Fruit fly (Drosophila melanogaster): ENCODE measurements around the gene Ccdc39.

The Ccdc39 gene

dm6 chr3R:4739492-4740431 is 44.8 kb downstream of the Ccdc39 start (continued):
- peak; percentile 43 for TF ChIP-seq CG33213 (GFP tag; optimal IDR thresholded peaks at IDR 0.05)
- TF ChIP-seq B-H1 (GFP tag; IDR thresholded peaks at IDR 0.05) = no peak
- no peak for TF ChIP-seq CrebB (tag; optimal IDR thresholded peaks at IDR 0.05)
- no peak for TF ChIP-seq CG14667 (GFP tag; IDR thresholded peaks at IDR 0.05)
- peak; percentile 86 for TF ChIP-seq ind (GFP tag; optimal IDR thresholded peaks at IDR 0.05)
- peak; percentile 32 for TF ChIP-seq CG2202 (tag; optimal IDR thresholded peaks at IDR 0.05)
- no peak for TF ChIP-seq Lpt (GFP tag; optimal IDR thresholded peaks at IDR 0.05)
- TF ChIP-seq unc-4 (GFP tag; IDR thresholded peaks at IDR 0.05; ENCODE audit: partially characterized antibody) = no peak
- TF ChIP-seq CG32532 (GFP tag; IDR thresholded peaks at IDR 0.05) = no peak
- peak; percentile 86 for TF ChIP-seq pnt (GFP tag; optimal IDR thresholded peaks at IDR 0.05)
- TF ChIP-seq salm (tag; optimal IDR thresholded peaks at IDR 0.05) = peak; percentile 61
- no peak for TF ChIP-seq psq (GFP tag; optimal IDR thresholded peaks at IDR 0.05)
- peak; percentile 80 for TF ChIP-seq dmrt11E (tag; optimal IDR thresholded peaks at IDR 0.05)
- peak; percentile 83 for TF ChIP-seq Med (GFP tag)
- TF ChIP-seq Awh (GFP tag; IDR thresholded peaks at IDR 0.05) = no peak
- no peak for TF ChIP-seq D (optimal IDR thresholded peaks at IDR 0.05)
- peak; percentile 89 for TF ChIP-seq D (GFP tag; optimal IDR thresholded peaks at IDR 0.05)
- peak; percentile 60 for TF ChIP-seq CG1792 (GFP tag; optimal IDR thresholded peaks at IDR 0.05)
- TF ChIP-seq NFAT (GFP tag; IDR thresholded peaks at IDR 0.05) = no peak
- TF ChIP-seq CG31441 (GFP tag; IDR thresholded peaks at IDR 0.05) = no peak
- TF ChIP-seq HLHmδ (GFP tag; optimal IDR thresholded peaks at IDR 0.05) = peak; percentile 77
- TF ChIP-seq CG12744 (GFP tag; optimal IDR thresholded peaks at IDR 0.05) = peak; percentile 59
- TF ChIP-seq Xbp1 (GFP tag; optimal IDR thresholded peaks at IDR 0.05) = peak; percentile 88
- peak; percentile 52 for TF ChIP-seq maf-S (GFP tag; optimal IDR thresholded peaks at IDR 0.05)
- no peak for TF ChIP-seq CG14050 (GFP tag; IDR thresholded peaks at IDR 0.05)
- peak; percentile 91 for TF ChIP-seq CG9727 (GFP tag; optimal IDR thresholded peaks at IDR 0.05)
- peak; percentile 84 for TF ChIP-seq CG4328 (GFP tag; optimal IDR thresholded peaks at IDR 0.05)
- peak; percentile 26 for TF ChIP-seq CG12155 (GFP tag; optimal IDR thresholded peaks at IDR 0.05)
- TF ChIP-seq CG18262 (tag; optimal IDR thresholded peaks at IDR 0.05) = peak; percentile 92
- peak; percentile 82 for TF ChIP-seq CG10147 (GFP tag; optimal IDR thresholded peaks at IDR 0.05)
- TF ChIP-seq rib (GFP tag; IDR thresholded peaks at IDR 0.05) = no peak
- TF ChIP-seq zen2 (GFP tag; IDR thresholded peaks at IDR 0.05; ENCODE audit: partially characterized antibody) = no peak
- peak; percentile 88 to 92 for TF ChIP-seq chif (GFP tag; optimal IDR thresholded peaks at IDR 0.05)
- TF ChIP-seq ara (GFP tag; IDR thresholded peaks at IDR 0.05) = no peak
- no peak for TF ChIP-seq fru (optimal IDR thresholded peaks at IDR 0.05)
- peak; percentile 93 for TF ChIP-seq CG2678 (tag; optimal IDR thresholded peaks at IDR 0.05)
- TF ChIP-seq HLH54F (GFP tag; optimal IDR thresholded peaks at IDR 0.05) = peak; percentile 84
- peak; percentile 56 for TF ChIP-seq her (GFP tag; optimal IDR thresholded peaks at IDR 0.05)
- TF ChIP-seq usp (GFP tag; optimal IDR thresholded peaks at IDR 0.05) = no peak
- peak; percentile 41 for TF ChIP-seq grn (GFP tag; optimal IDR thresholded peaks at IDR 0.05)
- TF ChIP-seq toy (GFP tag; IDR thresholded peaks at IDR 0.05) = no peak
- no peak for TF ChIP-seq CG13287 (GFP tag; IDR thresholded peaks at IDR 0.05; ENCODE audit: partially characterized antibody)
- peak; percentile 91 for TF ChIP-seq nmo (GFP tag; optimal IDR thresholded peaks at IDR 0.05)
- peak; percentile 54 for TF ChIP-seq Fer2 (tag; optimal IDR thresholded peaks at IDR 0.05)
- TF ChIP-seq Hr51 (GFP tag; optimal IDR thresholded peaks at IDR 0.05) = peak; percentile 65 to 85
- no peak for TF ChIP-seq CG17612 (GFP tag; IDR thresholded peaks at IDR 0.05)
- no peak for TF ChIP-seq Gsc (GFP tag; IDR thresholded peaks at IDR 0.05)
- peak; percentile 77 for TF ChIP-seq CG2875 (GFP tag; optimal IDR thresholded peaks at IDR 0.05)
- peak; percentile 74 for TF ChIP-seq CG10267 (tag; optimal IDR thresholded peaks at IDR 0.05)
- peak; percentile 77 for TF ChIP-seq caup (GFP tag; optimal IDR thresholded peaks at IDR 0.05; ENCODE audit: severe bottlenecking)
